Fruit fly (Drosophila melanogaster): ENCODE data around the gene CG1578.

Gene CG1578

dm6 chrX:11812828-11813227, 3.5 kb downstream of the CG1578 start (continued):
- TF ChIP-seq Hmr (GFP tag; optimal IDR thresholded peaks at IDR 0.05) (peak; percentile 21), CG18599 (GFP tag; optimal IDR thresholded peaks at IDR 0.05) (peak; percentile 52), Pdp1 (GFP tag; optimal IDR thresholded peaks at IDR 0.05) (peak in 1 of 2 experiments; percentile 25), CG6854 (GFP tag; optimal IDR thresholded peaks at IDR 0.05) (peak; percentile 21), CG12769 (tag; optimal IDR thresholded peaks at IDR 0.05) (peak; percentile 24), pfk (GFP tag; optimal IDR thresholded peaks at IDR 0.05) (peak; percentile 5), grau (tag; optimal IDR thresholded peaks at IDR 0.05) (no peak)

dm6 chrX:11806867-11807747, 9.2 kb downstream of the CG1578 start, which contains the start of gene Hsc70-3:
Hsc70-3 (minus strand) TSS chrX:11807117.
- TF ChIP-seq CG5953 (GFP tag; IDR thresholded peaks at IDR 0.05) (peak; percentile 59; the same call in 1 of the 2 replicates), lmd (GFP tag; IDR thresholded peaks at IDR 0.05) (no peak), Sox102F (GFP tag; optimal IDR thresholded peaks at IDR 0.05) (peak; percentile 25), CG34422 (GFP tag; IDR thresholded peaks at IDR 0.05) (no peak), MTF-1 (GFP tag; optimal IDR thresholded peaks at IDR 0.05; ENCODE audit: borderline replicate concordance) (peak; percentile 79), mirr (GFP tag; optimal IDR thresholded peaks at IDR 0.05) (peak; percentile 45), CG4707 (GFP tag; optimal IDR thresholded peaks at IDR 0.05) (peak; percentile 77), CG11093 (GFP tag; IDR thresholded peaks at IDR 0.05) (no peak), hb (GFP tag; IDR thresholded peaks at IDR 0.05; ENCODE audit: partially characterized antibody) (peak; percentile 63; the same call in 1 of the 3 replicates), CG11723 (GFP tag; optimal IDR thresholded peaks at IDR 0.05) (peak; percentile 12), Blimp-1 (GFP tag; optimal IDR thresholded peaks at IDR 0.05) (peak; percentile 72), CG2116 (GFP tag; optimal IDR thresholded peaks at IDR 0.05) (peak; percentile 46), Neu2 (GFP tag; optimal IDR thresholded peaks at IDR 0.05; ENCODE audit: borderline replicate concordance) (no peak), knrl (GFP tag; IDR thresholded peaks at IDR 0.05; ENCODE audit: partially characterized antibody) (peak; percentile 74; the same call in 2 of the 3 replicates), CG2202 (tag; optimal IDR thresholded peaks at IDR 0.05) (peak; percentile 64), ara (GFP tag; IDR thresholded peaks at IDR 0.05) (peak; percentile 58; the same call in 1 of the 2 replicates), tio (GFP tag; optimal IDR thresholded peaks at IDR 0.05) (no peak), Awh (GFP tag; IDR thresholded peaks at IDR 0.05) (peak; percentile 79), Meics (GFP tag; optimal IDR thresholded peaks at IDR 0.05) (peak; percentile 1), CG6813 (GFP tag; optimal IDR thresholded peaks at IDR 0.05) (peak; percentile 70), CG2875 (GFP tag; optimal IDR thresholded peaks at IDR 0.05) (peak; percentile 81), wek (GFP tag; optimal IDR thresholded peaks at IDR 0.05) (peak; percentile 71), her (GFP tag; optimal IDR thresholded peaks at IDR 0.05) (peak; percentile 40), Nf-YC (tag; optimal IDR thresholded peaks at IDR 0.05) (peak; percentile 77), Camta (GFP tag; optimal IDR thresholded peaks at IDR 0.05) (peak; percentile 45), CG17829 (tag; optimal IDR thresholded peaks at IDR 0.05) (peak; percentile 46), CG11398 (GFP tag; optimal IDR thresholded peaks at IDR 0.05) (no peak), sr (GFP tag; IDR thresholded peaks at IDR 0.05) (peak; percentile 86), Sry-δ (GFP tag; optimal IDR thresholded peaks at IDR 0.05) (peak; percentile 55), CG18262 (tag; optimal IDR thresholded peaks at IDR 0.05) (peak; percentile 39), CG3726 (GFP tag; IDR thresholded peaks at IDR 0.05) (no peak), Hr51 (GFP tag; optimal IDR thresholded peaks at IDR 0.05) (peak in 1 of 2 experiments; percentile 55), CG33213 (GFP tag; optimal IDR thresholded peaks at IDR 0.05) (peak; percentile 11), inv (GFP tag; IDR thresholded peaks at IDR 0.05; ENCODE audit: partially characterized antibody) (peak; percentile 71), oc (tag; optimal IDR thresholded peaks at IDR 0.05) (peak; percentile 60), mld (GFP tag; IDR thresholded peaks at IDR 0.05; ENCODE audit: partially characterized antibody) (no peak), Doc3 (GFP tag; IDR thresholded peaks at IDR 0.05; ENCODE audit: partially characterized antibody) (peak; percentile 78; the same call in 2 of the 3 replicates), CG13894 (tag; optimal IDR thresholded peaks at IDR 0.05) (peak; percentile 33)

Measured in whole organism, embryonic.